Worm (Caenorhabditis elegans): ENCODE results near the gene asp-2.

Gene asp-2

ce11 chrV:9247416-9247815 is 44.5 kb downstream of the asp-2 start (continued):
- TF ChIP-seq hlh-17 (GFP tag; optimal IDR thresholded peaks at IDR 0.05; ENCODE audit: borderline replicate concordance) (no peak), ces-1 (GFP tag; optimal IDR thresholded peaks at IDR 0.05) (no peak), lin-13 (GFP tag; optimal IDR thresholded peaks at IDR 0.05) (no peak), nhr-71 (tag; optimal IDR thresholded peaks at IDR 0.05) (peak; percentile 60), vab-15 (tag; optimal IDR thresholded peaks at IDR 0.05) (no peak)

- TF ChIP-seq ama-1 (optimal IDR thresholded peaks at IDR 0.05) (no peak), nhr-28 (tag; optimal IDR thresholded peaks at IDR 0.05) (no peak), swsn-7 (tag; optimal IDR thresholded peaks at IDR 0.05) (no peak), nhr-20 (tag; optimal IDR thresholded peaks at IDR 0.05) (no peak), sup-37 (GFP tag; optimal IDR thresholded peaks at IDR 0.05) (no peak), elt-2 (tag; optimal IDR thresholded peaks at IDR 0.05) (no peak), nhr-90 (tag; optimal IDR thresholded peaks at IDR 0.05; ENCODE audit: poor library complexity) (no peak), aly-2 (tag; optimal IDR thresholded peaks at IDR 0.05) (no peak), lin-15B (tag; optimal IDR thresholded peaks at IDR 0.05) (no peak), Y116A8C.19 (tag; optimal IDR thresholded peaks at IDR 0.05; ENCODE audit: borderline replicate concordance) (no peak), ceh-82 (tag; optimal IDR thresholded peaks at IDR 0.05) (no peak), rnt-1 (tag; optimal IDR thresholded peaks at IDR 0.05) (no peak), lin-35 (GFP tag; optimal IDR thresholded peaks at IDR 0.05) (no peak), hlh-4 (tag; optimal IDR thresholded peaks at IDR 0.05) (no peak)
Observed at ce11 chrV:9249206-9249605, 46.3 kb downstream of the asp-2 start, which contains the start of gene str-94. str-94 (minus strand) TSS chrV:9249306.

- TF ChIP-seq nhr-19 (GFP tag; conservative IDR thresholded peaks at IDR 0.05): no peak
- no peak for TF ChIP-seq nhr-90 (tag; optimal IDR thresholded peaks at IDR 0.05; ENCODE audit: poor library complexity)
- no peak for TF ChIP-seq ces-1 (GFP tag; optimal IDR thresholded peaks at IDR 0.05)
- no peak for TF ChIP-seq nhr-237 (tag; optimal IDR thresholded peaks at IDR 0.05)
- no peak for TF ChIP-seq unc-30 (tag; optimal IDR thresholded peaks at IDR 0.05)
- no peak for TF ChIP-seq fkh-4 (tag; optimal IDR thresholded peaks at IDR 0.05; ENCODE audit: borderline replicate concordance)
- TF ChIP-seq snu-23 (GFP tag; optimal IDR thresholded peaks at IDR 0.05): no peak
Observed at ce11 chrV:9249932-9250331, 47.1 kb downstream of the asp-2 start, which contains the start of gene ptd-2. ptd-2 (plus strand) TSS chrV:9250232.

- TF ChIP-seq unc-30 (tag; optimal IDR thresholded peaks at IDR 0.05): no peak
- peak; percentile 77 for TF ChIP-seq elt-2 (tag; optimal IDR thresholded peaks at IDR 0.05)
- TF ChIP-seq mef-2 (tag; optimal IDR thresholded peaks at IDR 0.05): no peak
- no peak for TF ChIP-seq efl-1 (optimal IDR thresholded peaks at IDR 0.05)
- TF ChIP-seq efl-1 (GFP tag; optimal IDR thresholded peaks at IDR 0.05 in 1 of 2): peak in 1 of 2 experiments; percentile 23
Observed at ce11 chrV:9254012-9254696, 51.3 kb downstream of the asp-2 start, which contains the start of gene F07C3.9. F07C3.9 (minus strand) TSS chrV:9254646.

Measured in whole organism, L1 larva.